Worm (Caenorhabditis elegans): ENCODE data around the gene nas-22.

- TF ChIP-seq ama-1 (optimal IDR thresholded peaks at IDR 0.05) = no peak
- TF ChIP-seq ceh-13 (GFP tag; optimal IDR thresholded peaks at IDR 0.05) = no peak
- TF ChIP-seq ets-7 (tag; optimal IDR thresholded peaks at IDR 0.05) = no peak
- TF ChIP-seq tbx-37 (GFP tag; conservative IDR thresholded peaks at IDR 0.05) = no peak
- no peak for TF ChIP-seq pes-1 (GFP tag; IDR thresholded peaks at IDR 0.05)
- TF ChIP-seq hmg-4 (GFP tag; optimal IDR thresholded peaks at IDR 0.05) = no peak
- no peak for TF ChIP-seq tbx-11 (GFP tag; IDR thresholded peaks at IDR 0.05)
- no peak for TF ChIP-seq flt-1 (GFP tag; IDR thresholded peaks at IDR 0.05)
- TF ChIP-seq hmbx-1 (tag; optimal IDR thresholded peaks at IDR 0.05) = no peak
Observed at ce11 chrV:11428728-11429127, 45.8 kb upstream of the nas-22 start.

All from whole organism, early embryonic.